Worm (Caenorhabditis elegans) whole organism, young adult: Measurements from ENCODE around the gene ctg-2.

Experiments used
- C06A6.2 ChIP-seq: fragments of 200-800 bp; sonication (Bioruptor generic); conservative IDR thresholded peaks from 2 replicates; pipeline ENCODE4 v1.3.6; 2022; ENCODE audit warnings: missing genetic modification characterization, missing compliant biosample characterization
- F49E8.2 ChIP-seq: sonication (generic microtip); optimal IDR thresholded peaks from 3 replicates; lab custom pipeline; 2017; ENCODE audit warnings: missing genetic modification characterization, mild to moderate bottlenecking, missing compliant biosample characterization, antibody characterized with exemption, moderate library complexity; ENCODE audit not compliant: insufficient read depth
- K11D2.4 ChIP-seq: fragments of 200-800 bp; sonication (Bioruptor generic); IDR thresholded peaks from 2 replicates; pipeline ENCODE4 v1.3.6; 2022; ENCODE audit warnings: missing genetic modification reagents, missing genetic modification characterization, missing compliant biosample characterization
- attf-5 ChIP-seq: fragments of 200-800 bp; sonication (Bioruptor generic); optimal IDR thresholded peaks from 2 replicates; lab custom pipeline; 2018; ENCODE audit warnings: mild to moderate bottlenecking, missing genetic modification characterization, missing compliant biosample characterization
- hlh-12 ChIP-seq: sonication (generic microtip); optimal IDR thresholded peaks from 2 replicates; lab custom pipeline; 2016; ENCODE audit warnings: missing genetic modification characterization, missing compliant biosample characterization
- mes-4 ChIP-seq: sonication (generic microtip); optimal IDR thresholded peaks from 2 replicates; lab custom pipeline; 2016; ENCODE audit warnings: missing genotype, missing genetic modification characterization, missing compliant biosample characterization
- nhr-179 ChIP-seq: sonication (generic microtip); optimal IDR thresholded peaks from 2 replicates; lab custom pipeline; 2016; ENCODE audit warnings: mild to moderate bottlenecking, missing genetic modification characterization, missing compliant biosample characterization
- pha-4 ChIP-seq: fragments of 150-350 bp; sonication (generic microtip); optimal IDR thresholded peaks from 2 replicates; lab custom pipeline; 2014; ENCODE audit warnings: missing biosample characterization, missing genetic modification reagents, missing genetic modification characterization
- repo-1 ChIP-seq: sonication (generic microtip); optimal IDR thresholded peaks from 2 replicates; lab custom pipeline; 2017; ENCODE audit warnings: mild to moderate bottlenecking, missing genetic modification characterization, missing compliant biosample characterization
- snpc-3.4 ChIP-seq: sonication (generic microtip); optimal IDR thresholded peaks from 2 replicates; lab custom pipeline; 2017; ENCODE audit warnings: missing genetic modification characterization, mild to moderate bottlenecking, missing compliant biosample characterization, antibody characterized with exemption, moderate library complexity, missing genotype, missing genetic modification reagents
- sptf-2 ChIP-seq: fragments of 200-800 bp; sonication (Bioruptor generic); optimal IDR thresholded peaks from 2 replicates; lab custom pipeline; 2018; ENCODE audit warnings: mild to moderate bottlenecking, missing genetic modification characterization, missing compliant biosample characterization
- xnd-1 ChIP-seq: sonication (generic microtip); optimal IDR thresholded peaks from 2 replicates; lab custom pipeline; 2016; ENCODE audit warnings: missing genotype, missing genetic modification reagents, missing genetic modification characterization, missing compliant biosample characterization

DNA sequence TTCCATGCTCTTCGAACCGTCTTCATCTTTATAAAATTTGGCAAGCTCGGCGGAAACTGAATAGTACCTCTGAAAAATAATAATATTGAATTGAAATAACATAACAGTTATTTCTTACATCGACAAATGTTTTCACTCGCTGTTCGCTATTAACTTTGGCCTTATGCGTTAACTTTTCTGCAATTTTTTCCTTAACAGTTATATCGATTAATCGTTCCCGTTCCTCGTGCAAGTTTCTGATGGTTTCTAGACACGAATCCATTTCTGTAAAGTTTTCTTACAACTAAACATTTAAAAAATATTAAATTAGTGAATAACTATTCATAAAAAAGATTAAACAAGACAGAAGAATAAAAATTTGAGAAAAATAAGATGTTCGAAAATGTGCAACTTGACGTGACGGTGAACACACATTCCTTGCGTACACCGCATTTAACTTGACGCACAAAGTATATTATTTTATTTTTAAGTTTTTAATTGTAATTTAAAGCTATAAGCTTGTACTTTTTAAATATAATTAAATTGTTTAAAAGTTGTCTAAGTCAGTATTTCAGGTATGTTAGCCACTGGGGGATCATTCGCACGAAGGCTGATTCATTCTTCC lies 10.4 kb downstream of the ctg-2 start, which contains the start of the genes prp-9 and mrps-18B:
- TF ChIP-seq nhr-179 (tag; lab: Kevin White, UChicago) (no peak), C06A6.2 (no peak), F49E8.2 (no peak), mes-4 (tag; lab: Kevin White, UChicago) (no peak), hlh-12 (tag; lab: Kevin White, UChicago) (no peak), repo-1 (tag; lab: Kevin White, UChicago) (no peak), sptf-2 (GFP tag; lab: Kevin White, UChicago) (no peak), xnd-1 (tag; lab: Kevin White, UChicago) (no peak), pha-4 (tag; lab: Kevin White, UChicago) (no peak), K11D2.4 (no peak), snpc-3.4 (tag; lab: Kevin White, UChicago) (no peak), attf-5 (GFP tag; lab: Kevin White, UChicago) (peak; percentile 33)
